Worm (Caenorhabditis elegans) whole organism, L1 larva: ENCODE data around the gene W02B12.1.

ENCODE experiments used
- F16B12.6 ChIP-seq: fragments of 150-350 bp; optimal IDR thresholded peaks from 2 replicates; lab custom pipeline; 2014; ENCODE audit warnings: missing biosample characterization, missing genetic modification characterization
- aha-1 ChIP-seq: fragments of 150-350 bp; optimal IDR thresholded peaks from 2 replicates; lab custom pipeline; 2014; ENCODE audit warnings: missing biosample characterization, missing genetic modification characterization
- ceh-82 ChIP-seq, 3 experiments: fragments of 150-350 bp in 1 of 3; sonication (generic microtip) in 2 of 3; optimal IDR thresholded peaks; 2 replicates each; lab custom pipeline; 2014 to 2017; ENCODE audit warnings: missing biosample characterization in 3 of 3, missing genetic modification characterization in 3 of 3
- ceh-88 ChIP-seq: fragments of 200-800 bp; sonication (Bioruptor generic); IDR thresholded peaks from 2 replicates; pipeline ENCODE4 v1.3.6; 2022; ENCODE audit warnings: missing genetic modification characterization, missing compliant biosample characterization
- dsc-1 ChIP-seq: sonication (generic microtip); optimal IDR thresholded peaks from 2 replicates; lab custom pipeline; 2016; ENCODE audit warnings: mild to moderate bottlenecking, missing genetic modification characterization, missing compliant biosample characterization
- efl-1 ChIP-seq, 4 experiments: fragments of 150-350 bp; optimal IDR thresholded peaks in 3 of 4; peaks in 1 of 4; 1 replicate in 1 of 4; 2 replicates in 3 of 4; lab custom pipeline; 2014; ENCODE audit warnings: missing biosample characterization in 2 of 4, missing genetic modification characterization in 2 of 4, missing genetic modification reagents in 2 of 4
- efl-3 ChIP-seq: fragments of 200-800 bp; sonication (Bioruptor generic); optimal IDR thresholded peaks from 2 replicates; lab custom pipeline; 2018; ENCODE audit warnings: mild to moderate bottlenecking, missing genetic modification characterization, missing compliant biosample characterization
- egl-13 ChIP-seq: sonication (generic microtip); optimal IDR thresholded peaks from 2 replicates; lab custom pipeline; 2016; ENCODE audit warnings: missing genotype, missing genetic modification reagents, missing genetic modification characterization, missing compliant biosample characterization
- elt-3 ChIP-seq, 6 experiments: fragments of 150-350 bp in 1 of 6; sonication (generic microtip); optimal IDR thresholded peaks; 2 replicates each; lab custom pipeline; 2017 to 2018; ENCODE audit warnings: missing biosample characterization in 6 of 6, missing genetic modification characterization in 6 of 6, inconsistent platforms in 1 of 6
- ets-5 ChIP-seq: fragments of 200-800 bp; sonication (Bioruptor generic); IDR thresholded peaks from 2 replicates; pipeline ENCODE4 v1.3.6; 2022; ENCODE audit warnings: missing genetic modification characterization, missing compliant biosample characterization
- fkh-10 ChIP-seq: sonication (generic microtip); optimal IDR thresholded peaks from 2 replicates; lab custom pipeline; 2017; ENCODE audit warnings: missing biosample characterization, missing genetic modification reagents, missing genetic modification characterization
- fkh-4 ChIP-seq: sonication (generic microtip); optimal IDR thresholded peaks from 2 replicates; lab custom pipeline; 2016; ENCODE audit warnings: missing compliant biosample characterization, missing genetic modification characterization, borderline replicate concordance
- hlh-4 ChIP-seq: sonication (generic microtip); optimal IDR thresholded peaks from 2 replicates; lab custom pipeline; 2016; ENCODE audit warnings: mild to moderate bottlenecking, missing genetic modification characterization, missing compliant biosample characterization
- hpl-2 ChIP-seq: fragments of 150-350 bp; optimal IDR thresholded peaks from 2 replicates; lab custom pipeline; 2014; ENCODE audit warnings: missing biosample characterization, missing genetic modification reagents, missing genetic modification characterization
- jun-1 ChIP-seq: fragments of 150-350 bp; optimal IDR thresholded peaks from 2 replicates; lab custom pipeline; 2014; ENCODE audit warnings: missing biosample characterization, missing genetic modification reagents, missing genetic modification characterization
- lin-14 ChIP-seq: fragments of 200-800 bp; sonication (Bioruptor generic); optimal IDR thresholded peaks from 2 replicates; lab custom pipeline; 2018; ENCODE audit warnings: mild to moderate bottlenecking, missing genetic modification characterization, moderate library complexity, missing compliant biosample characterization
- lin-39 ChIP-seq: fragments of 150-350 bp; optimal IDR thresholded peaks from 2 replicates; lab custom pipeline; 2014; ENCODE audit warnings: missing biosample characterization, missing genetic modification reagents, missing genetic modification characterization
- lir-3 ChIP-seq: sonication (generic microtip); optimal IDR thresholded peaks from 2 replicates; lab custom pipeline; 2016; ENCODE audit warnings: mild to moderate bottlenecking, missing genetic modification characterization, moderate library complexity, missing compliant biosample characterization; ENCODE audit not compliant: poor library complexity
- lsy-2 ChIP-seq, 2 experiments: fragments of 150-350 bp; optimal IDR thresholded peaks; 2 replicates each; lab custom pipeline; 2014; ENCODE audit warnings: missing biosample characterization in 2 of 2, missing genetic modification characterization in 2 of 2
- mdl-1 ChIP-seq, 2 experiments: fragments of 150-350 bp; optimal IDR thresholded peaks; 2 replicates each; lab custom pipeline; 2014 to 2017; ENCODE audit warnings: missing biosample characterization in 2 of 2, missing genetic modification characterization in 2 of 2, inconsistent platforms in 1 of 2
- mef-2 ChIP-seq: fragments of 150-350 bp; optimal IDR thresholded peaks from 2 replicates; lab custom pipeline; 2014; ENCODE audit warnings: missing biosample characterization, missing genetic modification characterization
- nhr-11 ChIP-seq: fragments of 150-350 bp; optimal IDR thresholded peaks from 2 replicates; lab custom pipeline; 2014; ENCODE audit warnings: missing biosample characterization, missing genetic modification characterization
- nhr-19 ChIP-seq: fragments of 200-800 bp; sonication (Bioruptor generic); conservative IDR thresholded peaks from 2 replicates; pipeline ENCODE4 v1.3.6; 2022; ENCODE audit warnings: missing genetic modification characterization, missing compliant biosample characterization
- nhr-20 ChIP-seq: sonication (generic microtip); optimal IDR thresholded peaks from 2 replicates; lab custom pipeline; 2016; ENCODE audit warnings: mild to moderate bottlenecking, missing genetic modification characterization, missing compliant biosample characterization
- nhr-28 ChIP-seq: fragments of 150-350 bp; optimal IDR thresholded peaks from 2 replicates; lab custom pipeline; 2014; ENCODE audit warnings: missing biosample characterization, missing genetic modification characterization
- nhr-47 ChIP-seq: sonication (generic microtip); optimal IDR thresholded peaks from 2 replicates; lab custom pipeline; 2016; ENCODE audit warnings: mild to moderate bottlenecking, missing genetic modification characterization, moderate library complexity, missing compliant biosample characterization
- nhr-71 ChIP-seq: sonication (generic microtip); optimal IDR thresholded peaks from 2 replicates; lab custom pipeline; 2016; ENCODE audit warnings: mild to moderate bottlenecking, missing genetic modification characterization, moderate library complexity, missing compliant biosample characterization
- nhr-77 ChIP-seq: fragments of 150-350 bp; optimal IDR thresholded peaks from 2 replicates; lab custom pipeline; 2014; ENCODE audit warnings: missing biosample characterization, missing genetic modification characterization
- nhr-85 ChIP-seq: sonication (generic microtip); peaks from one replicate; lab custom pipeline; 2016; ENCODE audit warnings: missing genetic modification characterization, inconsistent platforms, missing compliant biosample characterization
- nhr-90 ChIP-seq: sonication (generic microtip); optimal IDR thresholded peaks from 2 replicates; lab custom pipeline; 2016; ENCODE audit warnings: mild to moderate bottlenecking, missing genetic modification characterization, missing compliant biosample characterization; ENCODE audit not compliant: poor library complexity
- pag-3 ChIP-seq: sonication (generic microtip); optimal IDR thresholded peaks from 2 replicates; lab custom pipeline; 2017; ENCODE audit warnings: missing genetic modification characterization, mild to moderate bottlenecking, missing compliant biosample characterization, antibody characterized with exemption, borderline replicate concordance; ENCODE audit not compliant: insufficient read depth
- rnt-1 ChIP-seq: sonication (generic microtip); optimal IDR thresholded peaks from 2 replicates; lab custom pipeline; 2016; ENCODE audit warnings: mild to moderate bottlenecking, missing genetic modification characterization, moderate library complexity, missing compliant biosample characterization
- snpc-4 ChIP-seq: fragments of 150-350 bp; optimal IDR thresholded peaks from 2 replicates; lab custom pipeline; 2014; ENCODE audit warnings: missing biosample characterization, missing genetic modification characterization
- sox-4 ChIP-seq: sonication (generic microtip); optimal IDR thresholded peaks from 2 replicates; lab custom pipeline; 2016; ENCODE audit warnings: missing genetic modification characterization, missing compliant biosample characterization
- sup-37 ChIP-seq: fragments of 200-800 bp; sonication (Bioruptor generic); optimal IDR thresholded peaks from 2 replicates; lab custom pipeline; 2018; ENCODE audit warnings: mild to moderate bottlenecking, missing genetic modification characterization, missing compliant biosample characterization
- swsn-7 ChIP-seq: sonication (generic microtip); optimal IDR thresholded peaks from 2 replicates; lab custom pipeline; 2016; ENCODE audit warnings: missing genetic modification characterization, missing compliant biosample characterization
- tbx-2 ChIP-seq: sonication (generic microtip); optimal IDR thresholded peaks from 2 replicates; lab custom pipeline; 2016; ENCODE audit warnings: missing genetic modification characterization, missing compliant biosample characterization
- unc-30 ChIP-seq: sonication (generic microtip); optimal IDR thresholded peaks from 2 replicates; lab custom pipeline; 2017; ENCODE audit warnings: missing biosample characterization, missing genetic modification characterization
- unc-62 ChIP-seq: fragments of 150-350 bp; optimal IDR thresholded peaks from 2 replicates; lab custom pipeline; 2014; ENCODE audit warnings: missing biosample characterization, missing genetic modification reagents, missing genetic modification characterization
- unc-98 ChIP-seq: fragments of 200-800 bp; sonication (Bioruptor generic); IDR thresholded peaks from 2 replicates; pipeline ENCODE4 v1.3.6; 2022; ENCODE audit warnings: missing genetic modification characterization, missing compliant biosample characterization
- vab-15 ChIP-seq: sonication (generic microtip); optimal IDR thresholded peaks from 2 replicates; lab custom pipeline; 2017; ENCODE audit warnings: missing genotype, mild to moderate bottlenecking, missing genetic modification characterization, missing compliant biosample characterization
- xbp-1 ChIP-seq: sonication (generic microtip); optimal IDR thresholded peaks from 2 replicates; lab custom pipeline; 2016; ENCODE audit warnings: missing genetic modification characterization, missing compliant biosample characterization
- zip-4 ChIP-seq: fragments of 200-800 bp; sonication (Bioruptor generic); optimal IDR thresholded peaks from 2 replicates; lab custom pipeline; 2018; ENCODE audit warnings: mild to moderate bottlenecking, missing genetic modification characterization, moderate library complexity, missing compliant biosample characterization
- ztf-4 ChIP-seq: fragments of 150-350 bp; optimal IDR thresholded peaks from 2 replicates; lab custom pipeline; 2014; ENCODE audit warnings: missing biosample characterization, missing genetic modification characterization

W02B12.1 gene

ce11 chrII:11496767-11497166, 47.9 kb downstream of the W02B12.1 start, which contains the start of gene emc-5:
Gene emc-5, plus strand, starts transcription at chrII:11496780.
- no peak for TF ChIP-seq elt-3 (tag; optimal IDR thresholded peaks at IDR 0.05; lab: Kevin White, UChicago)
- TF ChIP-seq xbp-1 (tag; lab: Kevin White, UChicago): no peak
- no peak for TF ChIP-seq ets-5 (GFP tag; lab: Robert Waterston, UW)
- peak; percentile 73 for TF ChIP-seq lin-39 (tag; lab: Kevin White, UChicago)
- TF ChIP-seq hpl-2 (GFP tag; lab: Kevin White, UChicago): no peak
- no peak for TF ChIP-seq fkh-4 (tag; lab: Kevin White, UChicago)
- no peak for TF ChIP-seq jun-1 (tag; lab: Kevin White, UChicago)
- no peak for TF ChIP-seq nhr-11 (tag; lab: Kevin White, UChicago)
- peak; percentile 45 for TF ChIP-seq lin-14
- TF ChIP-seq lir-3 (tag; lab: Kevin White, UChicago): peak; percentile 14
- TF ChIP-seq ztf-4 (tag; lab: Kevin White, UChicago): no peak
- TF ChIP-seq mdl-1 (tag; optimal IDR thresholded peaks at IDR 0.05; lab: Kevin White, UChicago): no peak
- TF ChIP-seq nhr-28 (tag; lab: Kevin White, UChicago): no peak
- no peak for TF ChIP-seq egl-13
- no peak for TF ChIP-seq sox-4
- no peak for TF ChIP-seq snpc-4 (tag; lab: Kevin White, UChicago)
- TF ChIP-seq ceh-82 (tag; optimal IDR thresholded peaks at IDR 0.05; lab: Kevin White, UChicago): no peak
- TF ChIP-seq nhr-19: peak; percentile 31
- TF ChIP-seq nhr-90 (tag; lab: Kevin White, UChicago): no peak
- TF ChIP-seq tbx-2: no peak
- TF ChIP-seq efl-3 (GFP tag; lab: Kevin White, UChicago): no peak
- no peak for TF ChIP-seq unc-30 (tag; lab: Kevin White, UChicago)
- TF ChIP-seq nhr-20 (tag; lab: Kevin White, UChicago): no peak
- no peak for TF ChIP-seq pag-3 (tag; lab: Kevin White, UChicago)
- TF ChIP-seq nhr-71 (tag; lab: Kevin White, UChicago): peak; percentile 47
- no peak for TF ChIP-seq unc-98 (GFP tag; lab: Robert Waterston, UW)
- TF ChIP-seq lsy-2 (tag; optimal IDR thresholded peaks at IDR 0.05; lab: Kevin White, UChicago): peak in 1 of 2 experiments; percentile 42
- no peak for TF ChIP-seq fkh-10 (GFP tag; lab: Kevin White, UChicago)
- peak; percentile 75 for TF ChIP-seq rnt-1 (tag; lab: Kevin White, UChicago)
- no peak for TF ChIP-seq aha-1
- no peak for TF ChIP-seq nhr-77 (tag; lab: Kevin White, UChicago)
- TF ChIP-seq unc-62: no peak
- TF ChIP-seq mef-2: no peak
- TF ChIP-seq efl-1 (optimal IDR thresholded peaks at IDR 0.05; lab: Kevin White, UChicago): peak; percentile 3 to 15
- no peak for TF ChIP-seq efl-1 (GFP tag; optimal IDR thresholded peaks at IDR 0.05 in 1 of 2; lab: Kevin White, UChicago)
- no peak for TF ChIP-seq hlh-4
- TF ChIP-seq F16B12.6 (tag; lab: Kevin White, UChicago): no peak
- TF ChIP-seq dsc-1 (tag; lab: Kevin White, UChicago): no peak

ce11 chrII:11497365-11497764, 48.5 kb downstream of the W02B12.1 start, which contains the start of gene B0334.5:
Gene B0334.5, plus strand, starts transcription at chrII:11497665.
- TF ChIP-seq nhr-47: no peak
- no peak for TF ChIP-seq unc-62
- no peak for TF ChIP-seq nhr-28 (tag; lab: Kevin White, UChicago)
- TF ChIP-seq lir-3 (tag; lab: Kevin White, UChicago): no peak
- TF ChIP-seq ets-5 (GFP tag; lab: Robert Waterston, UW): no peak
- TF ChIP-seq lin-14: no peak
- no peak for TF ChIP-seq zip-4 (GFP tag; lab: Kevin White, UChicago)
- no peak for TF ChIP-seq tbx-2
- TF ChIP-seq ceh-88 (GFP tag; lab: Robert Waterston, UW): no peak
- no peak for TF ChIP-seq fkh-4 (tag; lab: Kevin White, UChicago)
- TF ChIP-seq swsn-7 (tag; lab: Kevin White, UChicago): no peak
- no peak for TF ChIP-seq nhr-85 (tag; lab: Kevin White, UChicago)
- no peak for TF ChIP-seq vab-15
- TF ChIP-seq sup-37 (GFP tag; lab: Kevin White, UChicago): no peak
- TF ChIP-seq mef-2: no peak
